Fruit fly (Drosophila melanogaster) whole organism, prepupa: ENCODE results near the gene Vha55.
A peak's percentile ranks its signal among the peaks of the same experiment; 100 is the strongest.

Source experiments
- CG1621 ChIP-seq: fragments of 200-800 bp; sonication (Bioruptor generic); optimal IDR thresholded peaks from 3 replicates; lab custom pipeline; 2018; ENCODE audit warnings: missing biosample characterization, mild to moderate bottlenecking, missing genetic modification characterization
- CG16779 ChIP-seq: fragments of 200-800 bp; sonication (Bioruptor generic); optimal IDR thresholded peaks from 3 replicates; lab custom pipeline; 2017; ENCODE audit warnings: missing biosample characterization, mild to moderate bottlenecking, missing genetic modification characterization
- CG6854 ChIP-seq: fragments of 200-800 bp; sonication (Bioruptor generic); optimal IDR thresholded peaks from 2 replicates; lab custom pipeline; 2017; ENCODE audit warnings: missing biosample characterization, mild to moderate bottlenecking, missing genetic modification characterization
- CG8632 ChIP-seq: fragments of 200-800 bp; sonication (Bioruptor generic); optimal IDR thresholded peaks from 3 replicates; lab custom pipeline; 2016; ENCODE audit warnings: missing biosample characterization, missing genetic modification characterization
- Ets96B ChIP-seq: fragments of 200-800 bp; optimal IDR thresholded peaks from 2 replicates; lab custom pipeline; 2019; ENCODE audit warnings: missing biosample characterization, mild to moderate bottlenecking, missing genetic modification characterization, moderate library complexity
- Hr38 ChIP-seq: sonication (Bioruptor generic); optimal IDR thresholded peaks from 2 replicates; lab custom pipeline; 2016; ENCODE audit warnings: missing biosample characterization, missing genetic modification characterization
- Met ChIP-seq: fragments of 200-800 bp; sonication (Bioruptor generic); optimal IDR thresholded peaks from 3 replicates; lab custom pipeline; 2016; ENCODE audit warnings: missing biosample characterization, missing genetic modification characterization
- Sox102F ChIP-seq: fragments of 200-800 bp; sonication (Bioruptor generic); optimal IDR thresholded peaks from 2 replicates; lab custom pipeline; 2016; ENCODE audit warnings: missing biosample characterization, mild to moderate bottlenecking, missing genetic modification characterization
- dac ChIP-seq: fragments of 200-800 bp; sonication (Bioruptor generic); optimal IDR thresholded peaks from 2 replicates; lab custom pipeline; 2017; ENCODE audit warnings: missing biosample characterization, mild to moderate bottlenecking, missing genetic modification characterization
- topi ChIP-seq: fragments of 200-800 bp; sonication (Bioruptor generic); optimal IDR thresholded peaks from 3 replicates; lab custom pipeline; 2016; ENCODE audit warnings: missing biosample characterization, missing genetic modification characterization

DNA sequence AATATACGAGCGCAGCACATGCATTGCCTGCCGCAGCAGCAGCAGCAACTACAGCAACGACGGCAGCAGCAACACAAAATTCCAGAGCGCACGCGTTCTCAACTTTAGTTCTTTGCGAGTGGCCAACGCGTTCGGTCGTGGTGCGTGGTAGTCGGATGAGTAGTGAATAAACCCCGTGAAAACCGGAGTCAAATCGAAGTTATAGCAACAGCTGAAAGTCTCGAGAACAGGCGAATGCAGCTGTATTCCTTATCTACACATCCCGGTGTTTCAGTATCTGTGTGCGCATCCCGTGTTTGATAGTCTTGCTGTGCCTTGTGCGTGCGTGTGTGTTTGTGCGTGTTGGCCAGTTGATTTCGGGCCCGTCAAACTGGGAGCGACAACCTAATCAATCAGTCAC is 20.3 kb upstream of the Vha55 start, which contains the start of gene Dtg:
- TF ChIP-seq CG6854 (GFP tag; lab: Kevin White, UChicago) (peak; percentile 1), Sox102F (no peak), topi (no peak), CG8632 (no peak), Met (GFP tag; lab: Kevin White, UChicago) (no peak), dac (GFP tag; lab: Kevin White, UChicago) (no peak), CG1621 (peak; percentile 85), CG16779 (tag; lab: Kevin White, UChicago) (no peak), Ets96B (tag; lab: Kevin White, UChicago) (no peak), Hr38 (GFP tag; lab: Kevin White, UChicago) (no peak)
